Worm (Caenorhabditis elegans): ENCODE measurements around the gene nhr-223.

The nhr-223 gene

ce11 chrV:15766122-15766594 lies 30.0 kb upstream of the nhr-223 start, which contains the start of the genes haf-3 and F57A10.2:
TSS of gene haf-3 (minus strand) at chrV:15766172.
TSS of gene F57A10.2 (plus strand) at chrV:15766575.
- no peak for TF ChIP-seq elt-3 (tag; optimal IDR thresholded peaks at IDR 0.05)
- TF ChIP-seq ceh-28 (tag; optimal IDR thresholded peaks at IDR 0.05): peak; percentile 78
- peak; percentile 78 for TF ChIP-seq lsy-12 (tag; optimal IDR thresholded peaks at IDR 0.05)
- TF ChIP-seq nhr-77 (tag; optimal IDR thresholded peaks at IDR 0.05): peak; percentile 80
- no peak for TF ChIP-seq mml-1 (tag; optimal IDR thresholded peaks at IDR 0.05)
- peak; percentile 62 for TF ChIP-seq ama-1 (optimal IDR thresholded peaks at IDR 0.05)
- TF ChIP-seq nhr-12 (tag; optimal IDR thresholded peaks at IDR 0.05): no peak
- TF ChIP-seq eor-1 (tag; optimal IDR thresholded peaks at IDR 0.05): no peak
- TF ChIP-seq zag-1 (tag; optimal IDR thresholded peaks at IDR 0.05): peak; percentile 51
- TF ChIP-seq egl-5 (tag; optimal IDR thresholded peaks at IDR 0.05): peak; percentile 80
- peak; percentile 90 for TF ChIP-seq snpc-4 (tag; optimal IDR thresholded peaks at IDR 0.05)
- TF ChIP-seq elt-2 (tag; optimal IDR thresholded peaks at IDR 0.05): peak; percentile 58
- TF ChIP-seq ceh-16 (tag; optimal IDR thresholded peaks at IDR 0.05): no peak
- TF ChIP-seq lin-39 (tag; optimal IDR thresholded peaks at IDR 0.05): peak; percentile 62
- peak; percentile 91 for TF ChIP-seq nhr-23 (tag; optimal IDR thresholded peaks at IDR 0.05)
- peak; percentile 87 for TF ChIP-seq ceh-82 (tag; optimal IDR thresholded peaks at IDR 0.05)
- no peak for TF ChIP-seq mdl-1 (tag; optimal IDR thresholded peaks at IDR 0.05)
- peak; percentile 89 for TF ChIP-seq tbx-2 (tag; optimal IDR thresholded peaks at IDR 0.05)
- TF ChIP-seq pqm-1 (tag; optimal IDR thresholded peaks at IDR 0.05): peak; percentile 54
- peak; percentile 90 for TF ChIP-seq nhr-43 (tag; optimal IDR thresholded peaks at IDR 0.05; ENCODE audit: poor library complexity, severe bottlenecking)
- peak; percentile 85 for TF ChIP-seq nhr-25 (tag; optimal IDR thresholded peaks at IDR 0.05)
- TF ChIP-seq nhr-67 (tag; optimal IDR thresholded peaks at IDR 0.05): no peak
- TF ChIP-seq ztf-4 (tag; optimal IDR thresholded peaks at IDR 0.05): peak; percentile 17
- peak; percentile 33 for TF ChIP-seq fkh-2 (tag; optimal IDR thresholded peaks at IDR 0.05)
- TF ChIP-seq egl-27 (tag; optimal IDR thresholded peaks at IDR 0.05): peak; percentile 33
- peak; percentile 82 for TF ChIP-seq hmg-11 (tag; optimal IDR thresholded peaks at IDR 0.05)
- TF ChIP-seq nfya-1 (tag; optimal IDR thresholded peaks at IDR 0.05; ENCODE audit: insufficient read depth): peak; percentile 89
- TF ChIP-seq elt-1 (tag; optimal IDR thresholded peaks at IDR 0.05): peak; percentile 26
- TF ChIP-seq fkh-10 (GFP tag; optimal IDR thresholded peaks at IDR 0.05): peak; percentile 34
- TF ChIP-seq jun-1 (tag; optimal IDR thresholded peaks at IDR 0.05): peak; percentile 74
- TF ChIP-seq skn-1 (tag; optimal IDR thresholded peaks at IDR 0.05): peak; percentile 49
- TF ChIP-seq nhr-11 (tag; optimal IDR thresholded peaks at IDR 0.05): peak; percentile 57
- TF ChIP-seq lin-15B (tag; optimal IDR thresholded peaks at IDR 0.05): peak; percentile 93
- TF ChIP-seq daf-12 (tag; optimal IDR thresholded peaks at IDR 0.05): peak; percentile 32
- TF ChIP-seq aly-2 (tag; optimal IDR thresholded peaks at IDR 0.05): peak; percentile 30
- no peak for TF ChIP-seq unc-62 (GFP tag; optimal IDR thresholded peaks at IDR 0.05)
- no peak for TF ChIP-seq ceh-9 (tag; optimal IDR thresholded peaks at IDR 0.05)
- peak; percentile 94 for TF ChIP-seq pha-4 (tag; optimal IDR thresholded peaks at IDR 0.05)
- TF ChIP-seq R02D3.7 (tag; optimal IDR thresholded peaks at IDR 0.05): peak; percentile 87
- no peak for TF ChIP-seq nhr-237 (tag; optimal IDR thresholded peaks at IDR 0.05)
- peak; percentile 33 for TF ChIP-seq ZK546.5 (tag; optimal IDR thresholded peaks at IDR 0.05)

DNA sequence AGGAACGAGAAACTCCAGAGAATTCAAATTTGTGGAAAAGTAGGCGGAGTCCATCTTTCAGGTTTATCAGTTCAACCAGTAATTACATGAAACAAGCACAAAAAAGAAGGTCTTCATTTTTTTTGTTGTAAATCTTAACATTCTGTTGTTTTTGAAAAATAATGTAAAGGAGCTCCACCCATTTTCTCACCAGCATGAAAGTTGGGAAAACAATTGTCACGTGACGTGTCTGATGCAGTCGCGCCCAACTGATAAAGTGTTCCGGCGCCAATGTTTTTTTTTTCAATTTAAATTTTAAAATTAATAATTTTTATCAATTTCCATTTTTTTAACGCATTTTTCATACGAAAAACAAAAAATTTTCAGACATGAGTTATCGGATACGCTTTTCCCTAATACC lies 27.1 kb upstream of the nhr-223 start, which contains the start of gene F57A10.4:
Gene F57A10.4, plus strand, starts transcription at position 367 of the 400 bp plus-strand sequence.
- TF ChIP-seq ceh-82 (tag; optimal IDR thresholded peaks at IDR 0.05): no peak
- no peak for TF ChIP-seq lsy-12 (tag; optimal IDR thresholded peaks at IDR 0.05)
- no peak for TF ChIP-seq nhr-12 (tag; optimal IDR thresholded peaks at IDR 0.05)
- TF ChIP-seq daf-12 (tag; optimal IDR thresholded peaks at IDR 0.05): no peak
- no peak for TF ChIP-seq pqm-1 (tag; optimal IDR thresholded peaks at IDR 0.05)

DNA sequence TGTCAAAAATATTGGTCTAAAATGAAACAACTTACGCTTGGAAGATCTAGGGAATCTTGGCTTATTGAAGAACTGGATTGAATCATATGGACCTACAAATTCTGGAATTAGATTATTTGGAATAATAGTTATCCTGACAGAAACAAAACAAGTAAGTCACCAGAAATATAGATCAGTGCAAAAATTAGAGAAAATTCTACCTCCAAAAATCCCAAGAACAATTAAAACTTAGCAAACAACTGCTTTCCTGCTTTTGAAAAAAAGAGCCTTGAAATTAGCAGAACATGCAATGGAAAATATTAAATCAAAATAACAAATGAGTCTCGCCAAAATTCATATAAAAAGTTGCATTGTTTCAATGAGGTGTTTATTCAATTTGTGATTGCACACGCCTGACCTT lies 23.0 kb upstream of the nhr-223 start, which contains the start of gene nhr-60:
Gene nhr-60, minus strand, starts transcription at position 101 of the 400 bp plus-strand sequence.
- TF ChIP-seq fos-1 (tag; optimal IDR thresholded peaks at IDR 0.05) (no peak), ceh-16 (tag; optimal IDR thresholded peaks at IDR 0.05) (no peak), egl-27 (tag; optimal IDR thresholded peaks at IDR 0.05) (no peak), nhr-25 (tag; optimal IDR thresholded peaks at IDR 0.05) (no peak), egl-5 (tag; optimal IDR thresholded peaks at IDR 0.05) (no peak), nhr-11 (tag; optimal IDR thresholded peaks at IDR 0.05) (no peak), ceh-9 (tag; optimal IDR thresholded peaks at IDR 0.05) (no peak), sea-2 (GFP tag; optimal IDR thresholded peaks at IDR 0.05) (no peak), R02D3.7 (tag; optimal IDR thresholded peaks at IDR 0.05) (no peak), elt-3 (tag; optimal IDR thresholded peaks at IDR 0.05) (no peak), ztf-4 (tag; optimal IDR thresholded peaks at IDR 0.05) (no peak), unc-62 (GFP tag; optimal IDR thresholded peaks at IDR 0.05) (no peak), daf-12 (tag; optimal IDR thresholded peaks at IDR 0.05) (no peak), pqm-1 (tag; optimal IDR thresholded peaks at IDR 0.05) (no peak), nhr-12 (tag; optimal IDR thresholded peaks at IDR 0.05) (no peak), zag-1 (tag; optimal IDR thresholded peaks at IDR 0.05) (no peak), unc-39 (tag; optimal IDR thresholded peaks at IDR 0.05) (no peak), lin-39 (tag; optimal IDR thresholded peaks at IDR 0.05) (no peak)
